Worm (Caenorhabditis elegans): ENCODE data around the gene T21H3.1.

T21H3.1 gene

ce11 chrV:1226239-1226638 lies 49.7 kb downstream of the T21H3.1 start:
- TF ChIP-seq unc-62 (GFP tag; optimal IDR thresholded peaks at IDR 0.05): no peak

- no peak for TF ChIP-seq unc-62 (GFP tag; optimal IDR thresholded peaks at IDR 0.05)
These were observed 51.5 kb downstream of the T21H3.1 start for ce11 chrV:1227756-1228665.

Measured in whole organism, dauer.